Fruit fly (Drosophila melanogaster): ENCODE data around the gene Hsp27.
A peak's percentile ranks its signal among the peaks of the same experiment; 100 is the strongest.

Gene Hsp27

dm6 chr3L:9360217-9360692 is 23.6 kb upstream of the Hsp27 start, which contains the start of gene Pdxk (continued):
- TF ChIP-seq sima (GFP tag; optimal IDR thresholded peaks at IDR 0.05) (no peak), zf30C (GFP tag; optimal IDR thresholded peaks at IDR 0.05) (no peak), CG7928 (GFP tag; optimal IDR thresholded peaks at IDR 0.05) (no peak), CG13894 (tag; optimal IDR thresholded peaks at IDR 0.05) (peak; percentile 26), Vsx1 (GFP tag; optimal IDR thresholded peaks at IDR 0.05) (no peak), Sox100B (GFP tag; optimal IDR thresholded peaks at IDR 0.05) (no peak), CG10565 (GFP tag; optimal IDR thresholded peaks at IDR 0.05) (no peak), Atf3 (GFP tag; optimal IDR thresholded peaks at IDR 0.05) (no peak), Max (GFP tag; optimal IDR thresholded peaks at IDR 0.05) (no peak), MESR4 (GFP tag; optimal IDR thresholded peaks at IDR 0.05) (peak; percentile 53), CG9437 (GFP tag; optimal IDR thresholded peaks at IDR 0.05) (peak; percentile 47), en (GFP tag; optimal IDR thresholded peaks at IDR 0.05) (no peak), Hmx (GFP tag; optimal IDR thresholded peaks at IDR 0.05) (no peak), CG18011 (GFP tag; optimal IDR thresholded peaks at IDR 0.05) (no peak), wor (GFP tag; IDR thresholded peaks at IDR 0.05) (no peak), CG7556 (GFP tag; optimal IDR thresholded peaks at IDR 0.05) (no peak), Meics (GFP tag; optimal IDR thresholded peaks at IDR 0.05) (no peak), CG10274 (GFP tag; optimal IDR thresholded peaks at IDR 0.05) (no peak), Camta (GFP tag; optimal IDR thresholded peaks at IDR 0.05) (no peak), CG6175 (GFP tag; IDR thresholded peaks at IDR 0.05) (no peak), CG13287 (GFP tag; IDR thresholded peaks at IDR 0.05; ENCODE audit: partially characterized antibody) (peak; percentile 48), HLH4C (GFP tag; IDR thresholded peaks at IDR 0.05; ENCODE audit: partially characterized antibody) (0 out of 3 replicates have a peak, but pooled peaks have one; percentile 30), Scr (GFP tag; IDR thresholded peaks at IDR 0.05; ENCODE audit: partially characterized antibody) (0 out of 2 replicates have a peak, but pooled peaks have one; percentile 39), CG12659 (GFP tag; optimal IDR thresholded peaks at IDR 0.05) (peak; percentile 47), CG32772 (GFP tag; IDR thresholded peaks at IDR 0.05) (no peak), nmo (GFP tag; optimal IDR thresholded peaks at IDR 0.05) (no peak), Oaz (GFP tag; IDR thresholded peaks at IDR 0.05) (no peak), dmrt99B (tag; optimal IDR thresholded peaks at IDR 0.05) (no peak), crc (GFP tag; optimal IDR thresholded peaks at IDR 0.05) (no peak), Ets65A (GFP tag) (no peak), CG11560 (tag; IDR thresholded peaks at IDR 0.05) (no peak), B-H2 (GFP tag; optimal IDR thresholded peaks at IDR 0.05) (no peak), CG2712 (tag; optimal IDR thresholded peaks at IDR 0.05) (peak; percentile 10), nerfin-1 (tag; optimal IDR thresholded peaks at IDR 0.05) (peak; percentile 26), mam (GFP tag; optimal IDR thresholded peaks at IDR 0.05) (peak; percentile 10), ssp (GFP tag; IDR thresholded peaks at IDR 0.05) (no peak), Nf-YB (GFP tag; optimal IDR thresholded peaks at IDR 0.05) (peak; percentile 47), CG32532 (GFP tag; IDR thresholded peaks at IDR 0.05) (no peak), fd102C (GFP tag; optimal IDR thresholded peaks at IDR 0.05) (no peak), jing (GFP tag; optimal IDR thresholded peaks at IDR 0.05) (no peak), so (GFP tag; IDR thresholded peaks at IDR 0.05) (peak; percentile 40; the same call in 1 of the 3 replicates), emc (GFP tag; optimal IDR thresholded peaks at IDR 0.05) (no peak), CG11723 (GFP tag; optimal IDR thresholded peaks at IDR 0.05) (no peak), p53 (GFP tag; optimal IDR thresholded peaks at IDR 0.05) (no peak), Jarid2 (GFP tag; optimal IDR thresholded peaks at IDR 0.05) (peak; percentile 24), Dbx (GFP tag; IDR thresholded peaks at IDR 0.05) (no peak), Ada2b (GFP tag; IDR thresholded peaks at IDR 0.05) (no peak), tll (GFP tag; optimal IDR thresholded peaks at IDR 0.05) (no peak), Hr78 (GFP tag; optimal IDR thresholded peaks at IDR 0.05) (peak in 1 of 2 experiments; percentile 65), CG8290 (GFP tag; optimal IDR thresholded peaks at IDR 0.05) (no peak), CG8290 (tag; optimal IDR thresholded peaks at IDR 0.05) (peak in 1 of 2 experiments; percentile 67)
